Fruit fly (Drosophila melanogaster) whole organism, embryonic: ENCODE results near the gene CG14341.

Experiments
- CG1024 ChIP-seq: fragments of 200-800 bp; sonication (Bioruptor generic); IDR thresholded peaks from 2 replicates; pipeline ENCODE4 v1.3.6; 2022; ENCODE audit warnings: missing biosample characterization, missing genetic modification characterization
- CG10267 ChIP-seq: fragments of 200-800 bp; sonication (Bioruptor generic); optimal IDR thresholded peaks from 2 replicates; lab custom pipeline; 2018; ENCODE audit warnings: missing biosample characterization, mild to moderate bottlenecking, missing genetic modification characterization, moderate library complexity
- CG12744 ChIP-seq: fragments of 200-800 bp; sonication (Bioruptor generic); optimal IDR thresholded peaks from 2 replicates; lab custom pipeline; 2016; ENCODE audit warnings: missing biosample characterization, missing genetic modification characterization
- CG13287 ChIP-seq: fragments of 200-800 bp; sonication (Bioruptor generic); IDR thresholded peaks from 2 replicates; pipeline ENCODE4 v1.3.6; 2022; ENCODE audit warnings: missing biosample characterization, missing genetic modification characterization; ENCODE audit not compliant: partially characterized antibody
- CG14710 ChIP-seq: fragments of 200-800 bp; sonication (Bioruptor generic); optimal IDR thresholded peaks from 3 replicates; lab custom pipeline; 2019; ENCODE audit warnings: missing biosample characterization, mild to moderate bottlenecking, missing genetic modification characterization, moderate library complexity
- CG15696 ChIP-seq: fragments of 200-800 bp; sonication (Bioruptor generic); optimal IDR thresholded peaks from 2 replicates; lab custom pipeline; 2019; ENCODE audit warnings: missing biosample characterization, mild to moderate bottlenecking, missing genetic modification characterization, moderate library complexity
- CG16779 ChIP-seq: fragments of 200-800 bp; sonication (Bioruptor generic); IDR thresholded peaks from 2 replicates; pipeline ENCODE4 v1.3.6; 2022; ENCODE audit warnings: missing biosample characterization, missing genetic modification characterization
- CG17829 ChIP-seq: fragments of 200-800 bp; optimal IDR thresholded peaks from 2 replicates; lab custom pipeline; 2019; ENCODE audit warnings: missing biosample characterization, mild to moderate bottlenecking, missing genetic modification characterization, moderate library complexity
- CG1832 ChIP-seq: fragments of 200-800 bp; sonication (Bioruptor generic); optimal IDR thresholded peaks from 2 replicates; lab custom pipeline; 2017; ENCODE audit warnings: missing biosample characterization, mild to moderate bottlenecking, missing genetic modification characterization, inconsistent platforms
- CG30403 ChIP-seq: fragments of 200-800 bp; sonication (Bioruptor generic); optimal IDR thresholded peaks from 3 replicates; lab custom pipeline; 2016; ENCODE audit warnings: missing biosample characterization, missing genetic modification characterization
- CG3838 ChIP-seq: fragments of 200-800 bp; sonication (Bioruptor generic); optimal IDR thresholded peaks from 3 replicates; lab custom pipeline; 2016; ENCODE audit warnings: missing biosample characterization, missing genetic modification characterization
- CG4404 ChIP-seq: fragments of 200-800 bp; sonication (Bioruptor generic); IDR thresholded peaks from 2 replicates; pipeline ENCODE4 v1.3.6; 2022; ENCODE audit warnings: missing biosample characterization, missing genetic modification characterization
- CG6254 ChIP-seq: fragments of 200-800 bp; sonication (Bioruptor generic); optimal IDR thresholded peaks from 3 replicates; lab custom pipeline; 2017; ENCODE audit warnings: mild to moderate bottlenecking, missing biosample characterization, missing genetic modification reagents, missing genetic modification characterization
- CG6854 ChIP-seq: fragments of 200-800 bp; sonication (Bioruptor generic); optimal IDR thresholded peaks from 3 replicates; lab custom pipeline; 2017; ENCODE audit warnings: missing biosample characterization, mild to moderate bottlenecking, missing genetic modification characterization
- CG7357 ChIP-seq: fragments of 200-800 bp; sonication (Bioruptor generic); IDR thresholded peaks from 3 replicates; pipeline ENCODE4 v1.3.6; 2022; ENCODE audit warnings: missing biosample characterization, missing genetic modification characterization
- CG7839 ChIP-seq: fragments of 200-800 bp; sonication (Bioruptor generic); optimal IDR thresholded peaks from 3 replicates; lab custom pipeline; 2018; ENCODE audit warnings: missing biosample characterization, mild to moderate bottlenecking, missing genetic modification characterization, moderate library complexity
- CG7928 ChIP-seq: fragments of 200-800 bp; sonication (Bioruptor generic); optimal IDR thresholded peaks from 2 replicates; lab custom pipeline; 2017; ENCODE audit warnings: missing biosample characterization, mild to moderate bottlenecking, missing genetic modification characterization
- Dll ChIP-seq: fragments of 200-800 bp; sonication (Bioruptor generic); IDR thresholded peaks from 4 replicates; pipeline ENCODE4 v1.3.6; 2022; ENCODE audit warnings: missing biosample characterization, missing genetic modification characterization; ENCODE audit not compliant: partially characterized antibody
- Doc3 ChIP-seq: fragments of 200-800 bp; sonication (Bioruptor generic); IDR thresholded peaks from 3 replicates; pipeline ENCODE4 v1.3.6; 2022; ENCODE audit warnings: missing biosample characterization, missing genetic modification characterization; ENCODE audit not compliant: partially characterized antibody
- HmgZ ChIP-seq: fragments of 200-800 bp; sonication (Bioruptor generic); optimal IDR thresholded peaks from 2 replicates; lab custom pipeline; 2018; ENCODE audit warnings: missing biosample characterization, mild to moderate bottlenecking, missing genetic modification characterization
- Hr51 ChIP-seq, 2 experiments: fragments of 200-800 bp; sonication (Bioruptor generic); optimal IDR thresholded peaks; 2 replicates in 1 of 2; 3 replicates in 1 of 2; lab custom pipeline; 2016 to 2018; ENCODE audit warnings: missing biosample characterization in 2 of 2, missing genetic modification characterization in 2 of 2, mild to moderate bottlenecking in 1 of 2, moderate library complexity in 1 of 2
- Hr78 ChIP-seq, 2 experiments: fragments of 200-800 bp in 1 of 2; fragments of >200 bp in 1 of 2; sonication (Bioruptor generic) in 1 of 2; optimal IDR thresholded peaks; 2 replicates each; lab custom pipeline; 2017 to 2019; ENCODE audit warnings: missing biosample characterization in 2 of 2, missing genetic modification characterization in 2 of 2, mild to moderate bottlenecking in 1 of 2, moderate library complexity in 1 of 2
- Mad ChIP-seq: fragments of 200-800 bp; sonication (Bioruptor generic); optimal IDR thresholded peaks from 2 replicates; lab custom pipeline; 2016; ENCODE audit warnings: missing biosample characterization, missing genetic modification characterization
- Opbp ChIP-seq: fragments of 200-800 bp; sonication (Bioruptor generic); IDR thresholded peaks from 3 replicates; pipeline ENCODE4 v1.3.6; 2022; ENCODE audit warnings: missing biosample characterization, missing genetic modification characterization; ENCODE audit not compliant: partially characterized antibody
- Sin3A ChIP-seq: fragments of >200 bp; optimal IDR thresholded peaks from 2 replicates; lab custom pipeline; 2018
- Usf ChIP-seq: fragments of 200-800 bp; sonication (Bioruptor generic); optimal IDR thresholded peaks from 2 replicates; lab custom pipeline; 2017; ENCODE audit warnings: missing genotype, missing biosample characterization, missing genetic modification characterization
- YL-1 ChIP-seq: fragments of 200-800 bp; sonication (Bioruptor generic); optimal IDR thresholded peaks from 3 replicates; lab custom pipeline; 2017; ENCODE audit warnings: missing biosample characterization, mild to moderate bottlenecking, missing genetic modification characterization
- ab ChIP-seq: fragments of 200-800 bp; sonication (Bioruptor generic); optimal IDR thresholded peaks from 2 replicates; lab custom pipeline; 2016; ENCODE audit warnings: missing biosample characterization, missing genetic modification characterization
- amos ChIP-seq: fragments of 200-800 bp; sonication (Bioruptor generic); IDR thresholded peaks from 2 replicates; pipeline ENCODE4 v1.3.6; 2022; ENCODE audit warnings: missing biosample characterization, missing genetic modification characterization; ENCODE audit not compliant: partially characterized antibody
- aop ChIP-seq: fragments of 200-800 bp; sonication (Bioruptor generic); IDR thresholded peaks from 2 replicates; pipeline ENCODE4 v1.3.6; 2022; ENCODE audit warnings: missing biosample characterization, missing genetic modification characterization
- ato ChIP-seq: fragments of 200-800 bp; sonication (Bioruptor generic); IDR thresholded peaks from 2 replicates; pipeline ENCODE4 v1.3.6; 2022; ENCODE audit warnings: missing biosample characterization, missing genetic modification characterization; ENCODE audit not compliant: partially characterized antibody
- ci ChIP-seq: fragments of 200-800 bp; sonication (Bioruptor generic); IDR thresholded peaks from 3 replicates; pipeline ENCODE4 v1.3.6; 2022; ENCODE audit warnings: missing biosample characterization, missing genetic modification characterization
- crol ChIP-seq: fragments of 200-800 bp; sonication (Bioruptor generic); IDR thresholded peaks from 2 replicates; pipeline ENCODE4 v1.3.6; 2022; ENCODE audit warnings: missing biosample characterization, missing genetic modification characterization
- dati ChIP-seq: fragments of 200-800 bp; sonication (Bioruptor generic); IDR thresholded peaks from 2 replicates; pipeline ENCODE4 v1.3.6; 2022; ENCODE audit warnings: missing biosample characterization, missing genetic modification characterization
- dimm ChIP-seq: fragments of 200-800 bp; sonication (Bioruptor generic); IDR thresholded peaks from 2 replicates; pipeline ENCODE4 v1.3.6; 2022; ENCODE audit warnings: missing biosample characterization, missing genetic modification characterization
- dpn ChIP-seq, 2 experiments: fragments of 200-800 bp; sonication (Bioruptor generic); optimal IDR thresholded peaks; 3 replicates each; lab custom pipeline; 2016; ENCODE audit warnings: missing biosample characterization in 2 of 2, missing genetic modification characterization in 2 of 2
- emc ChIP-seq: fragments of 200-800 bp; sonication (Bioruptor generic); optimal IDR thresholded peaks from 2 replicates; lab custom pipeline; 2016; ENCODE audit warnings: missing biosample characterization, missing genetic modification characterization
- fd64A ChIP-seq: fragments of 200-800 bp; sonication (Bioruptor generic); optimal IDR thresholded peaks from 3 replicates; lab custom pipeline; 2018; ENCODE audit warnings: missing biosample characterization, mild to moderate bottlenecking, missing genetic modification characterization
- ftz-f1 ChIP-seq: fragments of 200-800 bp; sonication (Bioruptor generic); optimal IDR thresholded peaks from 2 replicates; lab custom pipeline; 2016; ENCODE audit warnings: missing biosample characterization, missing genetic modification characterization
- gfzf ChIP-seq: fragments of 200-800 bp; sonication (Bioruptor generic); optimal IDR thresholded peaks from 2 replicates; lab custom pipeline; 2016; ENCODE audit warnings: missing biosample characterization, mild to moderate bottlenecking, missing genetic modification characterization, moderate library complexity
- ind ChIP-seq: fragments of 200-800 bp; sonication (Bioruptor generic); optimal IDR thresholded peaks from 3 replicates; lab custom pipeline; 2016; ENCODE audit warnings: missing biosample characterization, missing genetic modification characterization
- lab ChIP-seq: fragments of 200-800 bp; sonication (Bioruptor generic); optimal IDR thresholded peaks from 3 replicates; lab custom pipeline; 2017; ENCODE audit warnings: missing biosample characterization, missing genetic modification characterization, mild to moderate bottlenecking, moderate library complexity, missing genetic modification reagents
- lov ChIP-seq, 2 experiments: fragments of 200-800 bp in 1 of 2; fragments of >200 bp in 1 of 2; sonication (Bioruptor generic) in 1 of 2; IDR thresholded peaks in 1 of 2; optimal IDR thresholded peaks in 1 of 2; 2 replicates in 1 of 2; 3 replicates in 1 of 2; pipeline versions ENCODE4 v1.3.6 to Lab custom; 2017 to 2022; ENCODE audit warnings: missing biosample characterization in 1 of 2, missing genetic modification characterization in 1 of 2
- luna ChIP-seq: fragments of 200-800 bp; sonication (Bioruptor generic); optimal IDR thresholded peaks from 2 replicates; lab custom pipeline; 2016; ENCODE audit warnings: missing biosample characterization, missing genetic modification characterization
- odd ChIP-seq: fragments of 200-800 bp; sonication (Bioruptor generic); optimal IDR thresholded peaks from 2 replicates; lab custom pipeline; 2017; ENCODE audit warnings: missing biosample characterization, mild to moderate bottlenecking, missing genetic modification characterization
- sd ChIP-seq: fragments of 200-800 bp; sonication (Bioruptor generic); optimal IDR thresholded peaks from 3 replicates; lab custom pipeline; 2018; ENCODE audit warnings: missing biosample characterization, mild to moderate bottlenecking, missing genetic modification characterization, moderate library complexity
- sim ChIP-seq: fragments of 200-800 bp; sonication (Bioruptor generic); IDR thresholded peaks from 2 replicates; pipeline ENCODE4 v1.3.6; 2022; ENCODE audit warnings: missing biosample characterization, missing genetic modification characterization
- sr ChIP-seq: fragments of 200-800 bp; sonication (Bioruptor generic); IDR thresholded peaks from 3 replicates; pipeline ENCODE4 v1.3.6; 2022; ENCODE audit warnings: missing biosample characterization, missing genetic modification characterization
- sug ChIP-seq: fragments of 200-800 bp; optimal IDR thresholded peaks from 2 replicates; lab custom pipeline; 2019; ENCODE audit warnings: missing biosample characterization, mild to moderate bottlenecking, missing genetic modification characterization, moderate library complexity
- toy ChIP-seq: fragments of 200-800 bp; sonication (Bioruptor generic); IDR thresholded peaks from 2 replicates; pipeline ENCODE4 v1.3.6; 2022; ENCODE audit warnings: missing biosample characterization, missing genetic modification characterization

CG14341 gene

DNA sequence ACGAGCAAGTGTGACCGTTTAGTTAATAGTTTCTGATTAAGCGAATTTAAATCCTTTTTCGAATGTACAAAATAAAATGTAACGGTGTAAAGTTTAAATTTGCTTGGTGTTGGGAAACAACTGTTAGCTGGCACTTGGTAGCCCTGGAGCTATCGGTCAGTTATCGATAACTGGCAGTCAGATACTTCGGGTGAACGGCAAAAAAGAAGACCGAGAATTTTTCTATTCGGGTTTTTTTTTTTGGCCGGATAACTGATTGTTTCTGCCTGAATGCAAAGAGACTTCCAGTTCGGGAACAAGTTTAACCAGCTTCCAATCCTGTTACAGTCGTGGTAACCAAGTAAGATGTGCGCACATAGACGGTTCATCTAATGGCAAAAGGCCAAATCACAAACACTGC is 11.2 kb downstream of the CG14341 start, which contains the start of gene CG4896 (continued):
- TF ChIP-seq aop (GFP tag; lab: Robert Waterston, UW): no peak
- TF ChIP-seq lov (optimal IDR thresholded peaks at IDR 0.05; lab: Kevin White, UChicago): no peak
- no peak for TF ChIP-seq lov (GFP tag; IDR thresholded peaks at IDR 0.05; lab: Robert Waterston, UW)
- TF ChIP-seq lab (GFP tag; lab: Kevin White, UChicago): no peak
- no peak for TF ChIP-seq sr (GFP tag; lab: Robert Waterston, UW)
- no peak for TF ChIP-seq CG30403 (GFP tag; lab: Kevin White, UChicago)
- peak; percentile 93 for TF ChIP-seq CG10267 (tag; lab: Kevin White, UChicago)
- TF ChIP-seq CG16779 (GFP tag; lab: Robert Waterston, UW): no peak
- TF ChIP-seq Hr51 (GFP tag; optimal IDR thresholded peaks at IDR 0.05; lab: Kevin White, UChicago): no peak
- peak; percentile 90 for TF ChIP-seq CG7928 (GFP tag; lab: Kevin White, UChicago)
- peak; percentile 5 to 7 for TF ChIP-seq dpn (GFP tag; optimal IDR thresholded peaks at IDR 0.05; lab: Kevin White, UChicago)
- TF ChIP-seq toy (GFP tag; lab: Robert Waterston, UW): no peak
- TF ChIP-seq Dll (GFP tag; lab: Robert Waterston, UW): peak; percentile 61; the same call in 3 of the 4 replicates
- TF ChIP-seq YL-1 (GFP tag; lab: Kevin White, UChicago): peak; percentile 83
- TF ChIP-seq HmgZ (tag; lab: Kevin White, UChicago): peak; percentile 37
- no peak for TF ChIP-seq CG1024 (GFP tag; lab: Robert Waterston, UW)
- no peak for TF ChIP-seq ftz-f1 (GFP tag; lab: Kevin White, UChicago)
- TF ChIP-seq ato (GFP tag; lab: Robert Waterston, UW): peak; percentile 66
- TF ChIP-seq CG7357: no peak
- TF ChIP-seq ci (GFP tag; lab: Robert Waterston, UW): peak; percentile 49; the same call in 1 of the 3 replicates
- peak; percentile 6 for TF ChIP-seq luna (GFP tag; lab: Kevin White, UChicago)
- peak; percentile 40; the same call in 1 of the 3 replicates for TF ChIP-seq Doc3 (GFP tag; lab: Robert Waterston, UW)
- TF ChIP-seq emc (GFP tag; lab: Kevin White, UChicago): no peak
- TF ChIP-seq Usf (GFP tag; lab: Kevin White, UChicago): no peak
- TF ChIP-seq CG12744 (GFP tag; lab: Kevin White, UChicago): no peak
- TF ChIP-seq Sin3A: peak; percentile 29
- TF ChIP-seq CG14710 (tag; lab: Kevin White, UChicago): peak; percentile 25
- TF ChIP-seq gfzf (GFP tag; lab: Kevin White, UChicago): peak; percentile 40
- TF ChIP-seq CG15696 (tag; lab: Kevin White, UChicago): no peak
- TF ChIP-seq dimm (GFP tag; lab: Robert Waterston, UW): no peak
- no peak for TF ChIP-seq odd (GFP tag; lab: Kevin White, UChicago)
- no peak for TF ChIP-seq CG6254 (GFP tag; lab: Kevin White, UChicago)
- no peak for TF ChIP-seq CG17829 (tag; lab: Kevin White, UChicago)
- no peak for TF ChIP-seq ab
- peak; percentile 70 for TF ChIP-seq amos (GFP tag; lab: Robert Waterston, UW)
- TF ChIP-seq CG3838 (GFP tag; lab: Kevin White, UChicago): no peak
- TF ChIP-seq Opbp: peak; percentile 83
- no peak for TF ChIP-seq Hr78 (GFP tag; optimal IDR thresholded peaks at IDR 0.05; lab: Kevin White, UChicago)
- TF ChIP-seq fd64A: no peak
- TF ChIP-seq CG13287: peak; percentile 76
- no peak for TF ChIP-seq ind (GFP tag; lab: Kevin White, UChicago)
- no peak for TF ChIP-seq dati (GFP tag; lab: Robert Waterston, UW)
- TF ChIP-seq sim (GFP tag; lab: Robert Waterston, UW): no peak
- TF ChIP-seq crol (GFP tag; lab: Robert Waterston, UW): no peak
- TF ChIP-seq sd (tag; lab: Kevin White, UChicago): no peak
- TF ChIP-seq CG4404 (GFP tag; lab: Robert Waterston, UW): no peak
- no peak for TF ChIP-seq CG1832 (GFP tag; lab: Kevin White, UChicago)
- no peak for TF ChIP-seq sug (tag; lab: Kevin White, UChicago)
- no peak for TF ChIP-seq CG7839 (tag; lab: Kevin White, UChicago)
- no peak for TF ChIP-seq CG6854 (GFP tag; lab: Kevin White, UChicago)
- TF ChIP-seq Mad (GFP tag; lab: Kevin White, UChicago): no peak
